Worm (Caenorhabditis elegans) whole organism, L4/young adult: ENCODE results near the gene nduv-2.

Experiments
- W03F9.2 ChIP-seq: fragments of 150-350 bp; optimal IDR thresholded peaks from 2 replicates; lab custom pipeline; 2014; ENCODE audit warnings: missing biosample characterization, missing genetic modification characterization
- dao-5 ChIP-seq: sonication (generic microtip); optimal IDR thresholded peaks from 2 replicates; lab custom pipeline; 2016; ENCODE audit warnings: missing genotype, missing genetic modification characterization, moderate library complexity, missing compliant biosample characterization

ce11 chrV:13625517-13626097, at the start of gene nduv-2, which contains the start of gene F53F4.12:
- TF ChIP-seq dao-5 (tag; lab: Kevin White, UChicago) (no peak), W03F9.2 (tag; lab: Kevin White, UChicago) (no peak)
